Worm (Caenorhabditis elegans) whole organism, late embryonic: ENCODE results near the gene F26F2.7.

Experiments
- F13H6.1 ChIP-seq: sonication (generic microtip); optimal IDR thresholded peaks from 2 replicates; lab custom pipeline; 2016; ENCODE audit warnings: missing genetic modification characterization, missing compliant biosample characterization
- ahr-1 ChIP-seq: sonication (generic microtip); optimal IDR thresholded peaks from 2 replicates; lab custom pipeline; 2016; ENCODE audit warnings: missing genetic modification characterization, missing compliant biosample characterization
- ama-1 ChIP-seq: fragments of 150-350 bp; optimal IDR thresholded peaks from 2 replicates; lab custom pipeline; 2014
- ceh-2 ChIP-seq: sonication (generic microtip); optimal IDR thresholded peaks from 2 replicates; lab custom pipeline; 2016; ENCODE audit warnings: missing genotype, missing genetic modification characterization, missing compliant biosample characterization
- ceh-30 ChIP-seq: fragments of 150-350 bp; optimal IDR thresholded peaks from 2 replicates; lab custom pipeline; 2014; ENCODE audit warnings: missing biosample characterization, missing genetic modification characterization
- dve-1 ChIP-seq: sonication (generic microtip); optimal IDR thresholded peaks from 2 replicates; lab custom pipeline; 2017; ENCODE audit warnings: antibody characterized with exemption, mild to moderate bottlenecking, missing genetic modification characterization, missing compliant biosample characterization
- ets-4 ChIP-seq: sonication (generic microtip); optimal IDR thresholded peaks from 2 replicates; lab custom pipeline; 2016; ENCODE audit warnings: missing genetic modification characterization, missing compliant biosample characterization
- fax-1 ChIP-seq: sonication (generic microtip); optimal IDR thresholded peaks from 2 replicates; lab custom pipeline; 2016; ENCODE audit warnings: missing genotype, missing genetic modification characterization, missing compliant biosample characterization
- hlh-30 ChIP-seq: sonication (generic microtip); optimal IDR thresholded peaks from 2 replicates; lab custom pipeline; 2017; ENCODE audit warnings: antibody characterized with exemption, missing genetic modification characterization, missing compliant biosample characterization; ENCODE audit not compliant: insufficient read depth
- nfya-1 ChIP-seq: sonication (generic microtip); optimal IDR thresholded peaks from 2 replicates; lab custom pipeline; 2017; ENCODE audit warnings: missing genetic modification characterization, mild to moderate bottlenecking, missing compliant biosample characterization, antibody characterized with exemption, moderate library complexity
- nhr-11 ChIP-seq: fragments of 150-350 bp; optimal IDR thresholded peaks from 2 replicates; lab custom pipeline; 2014; ENCODE audit warnings: missing biosample characterization, missing genetic modification characterization
- pag-3 ChIP-seq: sonication (generic microtip); optimal IDR thresholded peaks from 2 replicates; lab custom pipeline; 2016; ENCODE audit warnings: missing compliant biosample characterization, missing genetic modification characterization, borderline replicate concordance
- pqm-1 ChIP-seq: sonication (generic microtip); optimal IDR thresholded peaks from 2 replicates; lab custom pipeline; 2016; ENCODE audit warnings: missing genetic modification characterization, missing compliant biosample characterization

ce11 chrV:20573392-20573791 lies 7.4 kb upstream of the F26F2.7 start, which contains the start of gene F26F2.5:
- TF ChIP-seq nfya-1 (no peak), ceh-30 (tag; lab: Kevin White, UChicago) (no peak), nhr-11 (tag; lab: Kevin White, UChicago) (no peak), dve-1 (tag; lab: Kevin White, UChicago) (no peak), F13H6.1 (tag; lab: Kevin White, UChicago) (no peak), fax-1 (tag; lab: Kevin White, UChicago) (no peak), ama-1 (lab: Kevin White, UChicago) (no peak), ahr-1 (tag; lab: Kevin White, UChicago) (no peak), ceh-2 (no peak), hlh-30 (tag; lab: Kevin White, UChicago) (no peak), pag-3 (tag; lab: Kevin White, UChicago) (no peak), pqm-1 (tag; lab: Kevin White, UChicago) (no peak), ets-4 (no peak)
